Worm (Caenorhabditis elegans) whole organism, L3 larva: ENCODE results near the gene qui-1.

Source experiments
- R02D3.7 ChIP-seq: fragments of 150-350 bp; optimal IDR thresholded peaks from 2 replicates; lab custom pipeline; 2014; ENCODE audit warnings: missing biosample characterization, missing genetic modification characterization
- ZK546.5 ChIP-seq: sonication (generic microtip); optimal IDR thresholded peaks from 2 replicates; lab custom pipeline; 2017; ENCODE audit warnings: missing biosample characterization, missing genetic modification characterization
- aly-2 ChIP-seq: fragments of 150-350 bp; optimal IDR thresholded peaks from 2 replicates; lab custom pipeline; 2014; ENCODE audit warnings: missing biosample characterization, missing genetic modification characterization
- ama-1 ChIP-seq: fragments of 150-350 bp; optimal IDR thresholded peaks from 2 replicates; lab custom pipeline; 2018
- ceh-82 ChIP-seq: fragments of 150-350 bp; optimal IDR thresholded peaks from 2 replicates; lab custom pipeline; 2014; ENCODE audit warnings: missing biosample characterization, missing genetic modification characterization
- ceh-9 ChIP-seq: sonication (generic microtip); optimal IDR thresholded peaks from 2 replicates; lab custom pipeline; 2018; ENCODE audit warnings: missing biosample characterization, missing genetic modification characterization
- egl-27 ChIP-seq: sonication (generic microtip); optimal IDR thresholded peaks from 4 replicates; lab custom pipeline; 2017; ENCODE audit warnings: missing biosample characterization, missing genetic modification reagents, missing genetic modification characterization
- egl-5 ChIP-seq: fragments of 150-350 bp; optimal IDR thresholded peaks from 2 replicates; lab custom pipeline; 2017; ENCODE audit warnings: missing biosample characterization, missing genetic modification reagents, missing genetic modification characterization, inconsistent platforms
- elt-1 ChIP-seq: fragments of 150-350 bp; optimal IDR thresholded peaks from 2 replicates; lab custom pipeline; 2014; ENCODE audit warnings: missing biosample characterization, missing genetic modification characterization
- elt-2 ChIP-seq: sonication (generic microtip); optimal IDR thresholded peaks from 2 replicates; lab custom pipeline; 2016; ENCODE audit warnings: missing genetic modification reagents, mild to moderate bottlenecking, missing genetic modification characterization, missing compliant biosample characterization
- elt-3 ChIP-seq, 3 experiments: fragments of 150-350 bp in 1 of 3; sonication (generic microtip) in 2 of 3; optimal IDR thresholded peaks; 2 replicates in 2 of 3; 4 replicates in 1 of 3; lab custom pipeline; 2014 to 2017; ENCODE audit warnings: missing biosample characterization in 3 of 3, missing genetic modification characterization in 3 of 3
- fkh-10 ChIP-seq: sonication (generic microtip); optimal IDR thresholded peaks from 2 replicates; lab custom pipeline; 2017; ENCODE audit warnings: missing biosample characterization, missing genetic modification reagents, missing genetic modification characterization
- fkh-2 ChIP-seq: fragments of 150-350 bp; optimal IDR thresholded peaks from 2 replicates; lab custom pipeline; 2014; ENCODE audit warnings: missing biosample characterization, missing genetic modification reagents, missing genetic modification characterization
- fos-1 ChIP-seq: fragments of 150-350 bp; optimal IDR thresholded peaks from 2 replicates; lab custom pipeline; 2014; ENCODE audit warnings: missing biosample characterization, missing genetic modification characterization
- hmg-11 ChIP-seq: sonication (generic microtip); optimal IDR thresholded peaks from 2 replicates; lab custom pipeline; 2016; ENCODE audit warnings: missing genetic modification characterization, missing compliant biosample characterization
- jun-1 ChIP-seq: fragments of 150-350 bp; optimal IDR thresholded peaks from 2 replicates; lab custom pipeline; 2014; ENCODE audit warnings: missing biosample characterization, missing genetic modification reagents, missing genetic modification characterization
- lin-15B ChIP-seq: fragments of 150-350 bp; optimal IDR thresholded peaks from 2 replicates; lab custom pipeline; 2014; ENCODE audit warnings: missing biosample characterization, missing genetic modification characterization
- lsy-12 ChIP-seq: sonication (generic microtip); optimal IDR thresholded peaks from 2 replicates; lab custom pipeline; 2016; ENCODE audit warnings: mild to moderate bottlenecking, missing genetic modification characterization, missing compliant biosample characterization
- mdl-1 ChIP-seq: fragments of 150-350 bp; optimal IDR thresholded peaks from 2 replicates; lab custom pipeline; 2014; ENCODE audit warnings: missing biosample characterization, missing genetic modification characterization
- mml-1 ChIP-seq: fragments of 150-350 bp; sonication (generic microtip); optimal IDR thresholded peaks from 3 replicates; lab custom pipeline; 2014; ENCODE audit warnings: missing biosample characterization, missing genetic modification characterization
- nhr-12 ChIP-seq: fragments of 150-350 bp; optimal IDR thresholded peaks from 2 replicates; lab custom pipeline; 2014; ENCODE audit warnings: missing biosample characterization, missing genetic modification characterization
- nhr-237 ChIP-seq: fragments of 150-350 bp; optimal IDR thresholded peaks from 2 replicates; lab custom pipeline; 2014; ENCODE audit warnings: missing biosample characterization, missing genetic modification characterization
- nhr-25 ChIP-seq: sonication (generic microtip); optimal IDR thresholded peaks from 2 replicates; lab custom pipeline; 2017; ENCODE audit warnings: missing biosample characterization, missing genetic modification characterization
- nhr-67 ChIP-seq: fragments of 150-350 bp; optimal IDR thresholded peaks from 2 replicates; lab custom pipeline; 2014; ENCODE audit warnings: missing biosample characterization, missing genetic modification characterization
- nhr-77 ChIP-seq: fragments of 150-350 bp; optimal IDR thresholded peaks from 2 replicates; lab custom pipeline; 2014; ENCODE audit warnings: missing biosample characterization, missing genetic modification characterization
- pha-4 ChIP-seq: fragments of 150-350 bp; optimal IDR thresholded peaks from 2 replicates; lab custom pipeline; 2014; ENCODE audit warnings: missing biosample characterization, missing genetic modification reagents, missing genetic modification characterization
- pqm-1 ChIP-seq: fragments of 150-350 bp; optimal IDR thresholded peaks from 2 replicates; lab custom pipeline; 2017; ENCODE audit warnings: missing biosample characterization, missing genetic modification characterization, inconsistent platforms
- sea-2 ChIP-seq: fragments of 150-350 bp; sonication (generic microtip); optimal IDR thresholded peaks from 4 replicates; lab custom pipeline; 2014; ENCODE audit warnings: missing biosample characterization, missing genetic modification reagents, missing genetic modification characterization
- skn-1 ChIP-seq: fragments of 150-350 bp; optimal IDR thresholded peaks from 2 replicates; lab custom pipeline; 2014; ENCODE audit warnings: missing biosample characterization, missing genetic modification characterization
- unc-62 ChIP-seq: fragments of 150-350 bp; sonication (generic microtip); optimal IDR thresholded peaks from 4 replicates; lab custom pipeline; 2014; ENCODE audit warnings: missing biosample characterization, missing genetic modification reagents, missing genetic modification characterization
- zag-1 ChIP-seq: fragments of 150-350 bp; optimal IDR thresholded peaks from 2 replicates; lab custom pipeline; 2014; ENCODE audit warnings: missing biosample characterization, missing genetic modification characterization
- ztf-4 ChIP-seq: fragments of 150-350 bp; optimal IDR thresholded peaks from 2 replicates; lab custom pipeline; 2014; ENCODE audit warnings: missing biosample characterization, missing genetic modification characterization

qui-1 gene

ce11 chrIV:13548188-13548587 is 13.5 kb upstream of the qui-1 start, which contains the start of gene F52G2.3:
TSS of gene F52G2.3 (minus strand) at chrIV:13548230.
- TF ChIP-seq skn-1 (tag; lab: Kevin White, UChicago) (no peak), pqm-1 (tag; lab: Kevin White, UChicago) (peak; percentile 20), elt-2 (peak; percentile 62), ceh-9 (tag; lab: Kevin White, UChicago) (no peak)

ce11 chrIV:13549350-13549749 is 12.3 kb upstream of the qui-1 start:
- no peak for TF ChIP-seq elt-3 (tag; optimal IDR thresholded peaks at IDR 0.05; lab: Kevin White, UChicago)
- TF ChIP-seq nhr-77 = no peak
- TF ChIP-seq zag-1 = no peak
- no peak for TF ChIP-seq ztf-4 (tag; lab: Kevin White, UChicago)
- no peak for TF ChIP-seq skn-1 (tag; lab: Kevin White, UChicago)
- TF ChIP-seq mml-1 (tag; lab: Kevin White, UChicago) = no peak
- no peak for TF ChIP-seq aly-2 (tag; lab: Kevin White, UChicago)
- TF ChIP-seq lin-15B (tag; lab: Kevin White, UChicago) = no peak
- TF ChIP-seq hmg-11 (tag; lab: Kevin White, UChicago) = no peak
- TF ChIP-seq ZK546.5 (tag; lab: Kevin White, UChicago) = no peak

ce11 chrIV:13554350-13554749 is 7.3 kb upstream of the qui-1 start:
- TF ChIP-seq fos-1 (no peak), pha-4 (no peak), elt-1 (no peak), fkh-2 (tag; lab: Kevin White, UChicago) (no peak), egl-27 (no peak), nhr-67 (no peak)

ce11 chrIV:13555508-13555907 is 6.2 kb upstream of the qui-1 start:
- TF ChIP-seq fkh-2 (tag; lab: Kevin White, UChicago) = no peak
- TF ChIP-seq sea-2 = no peak
- TF ChIP-seq R02D3.7 (tag; lab: Kevin White, UChicago) = no peak
- no peak for TF ChIP-seq egl-5 (tag; lab: Kevin White, UChicago)
- TF ChIP-seq mdl-1 (tag; lab: Kevin White, UChicago) = no peak
- TF ChIP-seq nhr-237 (tag; lab: Kevin White, UChicago) = no peak

ce11 chrIV:13557393-13557792 is 4.3 kb upstream of the qui-1 start:
- TF ChIP-seq nhr-67 (no peak), egl-5 (tag; lab: Kevin White, UChicago) (peak; percentile 9)

ce11 chrIV:13559020-13559419 is 2.6 kb upstream of the qui-1 start:
- no peak for TF ChIP-seq lsy-12
- TF ChIP-seq R02D3.7 (tag; lab: Kevin White, UChicago) = no peak
- TF ChIP-seq nhr-25 (tag; lab: Kevin White, UChicago) = no peak
- TF ChIP-seq ceh-82 (tag; lab: Kevin White, UChicago) = no peak
- TF ChIP-seq jun-1 (tag; lab: Kevin White, UChicago) = no peak

- no peak for TF ChIP-seq unc-62 (GFP tag; lab: Kevin White, UChicago)
- peak; percentile 56 for TF ChIP-seq fkh-10 (GFP tag; lab: Kevin White, UChicago)
These were observed 2.6 kb downstream of the qui-1 start for ce11 chrIV:13564284-13564683.

- TF ChIP-seq fos-1 (no peak), nhr-12 (tag; lab: Kevin White, UChicago) (no peak), ama-1 (lab: Kevin White, UChicago) (no peak), mml-1 (tag; lab: Kevin White, UChicago) (no peak)
These were observed 13.1 kb downstream of the qui-1 start, which contains the start of gene srd-10 for ce11 chrIV:13574733-13575132. TSS of gene srd-10 (plus strand) at chrIV:13575033.
